Worm (Caenorhabditis elegans) whole organism, L2 larva: ENCODE data around the gene epic-2.

Source experiments
- ama-1 ChIP-seq: fragments of 150-350 bp; optimal IDR thresholded peaks from 2 replicates; lab custom pipeline; 2018; ENCODE audit warnings: inconsistent platforms
- lin-13 ChIP-seq: fragments of 150-350 bp; optimal IDR thresholded peaks from 2 replicates; lab custom pipeline; 2014; ENCODE audit warnings: missing biosample characterization, missing genetic modification reagents, missing genetic modification characterization
- nhr-23 ChIP-seq: fragments of 150-350 bp; optimal IDR thresholded peaks from 2 replicates; lab custom pipeline; 2014; ENCODE audit warnings: missing biosample characterization, missing genetic modification reagents, missing genetic modification characterization
- nhr-77 ChIP-seq: fragments of 150-350 bp; optimal IDR thresholded peaks from 2 replicates; lab custom pipeline; 2014; ENCODE audit warnings: missing biosample characterization, missing genetic modification characterization

DNA sequence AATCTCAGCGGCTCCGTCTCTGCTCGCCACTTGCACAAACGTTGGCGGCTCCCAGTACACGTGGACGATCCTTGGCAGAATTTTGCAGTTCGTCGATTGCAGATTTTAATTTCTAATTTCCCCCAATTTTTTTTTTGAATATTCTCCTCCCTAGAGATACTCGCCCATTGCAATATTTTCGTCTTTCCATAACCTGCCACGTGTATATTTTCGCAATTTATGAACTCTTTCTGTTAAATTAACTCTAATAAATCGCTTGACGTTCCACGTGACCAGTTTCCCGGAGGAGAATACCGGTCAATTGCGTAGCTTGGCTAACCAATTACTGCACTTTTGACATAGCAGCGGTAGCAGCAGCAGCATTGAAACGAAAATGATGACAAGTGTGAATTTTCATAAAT, 12.2 kb upstream of the epic-2 start:
- no peak for TF ChIP-seq nhr-23
- no peak for TF ChIP-seq ama-1 (lab: Kevin White, UChicago)
- TF ChIP-seq lin-13 = no peak
- no peak for TF ChIP-seq nhr-77 (tag; lab: Kevin White, UChicago)
